Fruit fly (Drosophila melanogaster) whole organism, embryonic: ENCODE data around the gene CG43051.

Experiments
- Atf-2 ChIP-seq: fragments of 200-800 bp; sonication (Bioruptor generic); optimal IDR thresholded peaks from 2 replicates; lab custom pipeline; 2016; ENCODE audit warnings: missing biosample characterization, missing genetic modification characterization
- Atf6 ChIP-seq: fragments of 200-800 bp; sonication (Bioruptor generic); IDR thresholded peaks from 2 replicates; pipeline ENCODE4 v1.3.6; 2022; ENCODE audit warnings: missing biosample characterization, missing genetic modification characterization
- Awh ChIP-seq: fragments of 200-800 bp; sonication (Bioruptor generic); IDR thresholded peaks from 2 replicates; pipeline ENCODE4, ENCODE4 v1.3.6; 2022; ENCODE audit warnings: missing biosample characterization, missing genetic modification characterization
- BtbVII ChIP-seq: fragments of 200-800 bp; sonication (Bioruptor generic); optimal IDR thresholded peaks from 3 replicates; lab custom pipeline; 2017; ENCODE audit warnings: missing biosample characterization, mild to moderate bottlenecking, missing genetic modification characterization
- CG10366 ChIP-seq: fragments of 200-800 bp; sonication (Bioruptor generic); IDR thresholded peaks from 2 replicates; pipeline ENCODE4 v1.3.6; 2022; ENCODE audit warnings: missing biosample characterization, missing genetic modification characterization
- CG10565 ChIP-seq: fragments of 200-800 bp; sonication (Bioruptor generic); optimal IDR thresholded peaks from 3 replicates; lab custom pipeline; 2016; ENCODE audit warnings: missing biosample characterization, mild to moderate bottlenecking, missing genetic modification characterization
- CG11093 ChIP-seq: fragments of 200-800 bp; sonication (Bioruptor generic); IDR thresholded peaks from 3 replicates; pipeline ENCODE4 v1.3.6; 2022; ENCODE audit warnings: missing biosample characterization, missing genetic modification characterization
- CG11247 ChIP-seq: fragments of 200-800 bp; sonication (Bioruptor generic); IDR thresholded peaks from 2 replicates; pipeline ENCODE4 v1.3.6; 2022; ENCODE audit warnings: missing biosample characterization, missing genetic modification characterization
- CG11560 ChIP-seq: fragments of 200-800 bp; sonication (Bioruptor generic); IDR thresholded peaks from 3 replicates; pipeline ENCODE4 v1.3.6; 2022; ENCODE audit warnings: missing biosample characterization, missing genetic modification characterization
- CG11695 ChIP-seq: fragments of 200-800 bp; sonication (Bioruptor generic); IDR thresholded peaks from 3 replicates; pipeline ENCODE4 v1.3.6; 2022; ENCODE audit warnings: missing biosample characterization, missing genetic modification characterization
- CG12104 ChIP-seq: fragments of 200-800 bp; sonication (Bioruptor generic); optimal IDR thresholded peaks from 3 replicates; lab custom pipeline; 2016; ENCODE audit warnings: missing biosample characterization, missing genetic modification characterization
- CG12769 ChIP-seq: fragments of 200-800 bp; sonication (Bioruptor generic); optimal IDR thresholded peaks from 2 replicates; lab custom pipeline; 2019; ENCODE audit warnings: missing biosample characterization, mild to moderate bottlenecking, missing genetic modification characterization, moderate library complexity
- CG14050 ChIP-seq: fragments of 200-800 bp; sonication (Bioruptor generic); IDR thresholded peaks from 3 replicates; pipeline ENCODE4 v1.3.6; 2022; ENCODE audit warnings: missing biosample characterization, missing genetic modification characterization
- CG17359 ChIP-seq: fragments of 200-800 bp; sonication (Bioruptor generic); optimal IDR thresholded peaks from 3 replicates; lab custom pipeline; 2018; ENCODE audit warnings: missing biosample characterization, mild to moderate bottlenecking, missing genetic modification characterization, moderate library complexity
- CG17612 ChIP-seq: fragments of 200-800 bp; sonication (Bioruptor generic); IDR thresholded peaks from 2 replicates; pipeline ENCODE4 v1.3.6; 2022; ENCODE audit warnings: missing biosample characterization, missing genetic modification characterization
- CG18476 ChIP-seq: fragments of 200-800 bp; sonication (Bioruptor generic); optimal IDR thresholded peaks from 2 replicates; lab custom pipeline; 2016; ENCODE audit warnings: missing biosample characterization, mild to moderate bottlenecking, missing genetic modification characterization
- CG3065 ChIP-seq: fragments of 200-800 bp; sonication (Bioruptor generic); optimal IDR thresholded peaks from 2 replicates; lab custom pipeline; 2016; ENCODE audit warnings: missing biosample characterization, missing genetic modification characterization
- CG3838 ChIP-seq: fragments of 200-800 bp; sonication (Bioruptor generic); optimal IDR thresholded peaks from 3 replicates; lab custom pipeline; 2016; ENCODE audit warnings: missing biosample characterization, missing genetic modification characterization
- CG4854 ChIP-seq: fragments of 200-800 bp; sonication (Bioruptor generic); optimal IDR thresholded peaks from 2 replicates; lab custom pipeline; 2016; ENCODE audit warnings: missing biosample characterization, missing genetic modification characterization, inconsistent platforms
- CG5180 ChIP-seq: fragments of 200-800 bp; sonication (Bioruptor generic); optimal IDR thresholded peaks from 3 replicates; lab custom pipeline; 2017; ENCODE audit warnings: missing biosample characterization, missing genetic modification characterization, mild to moderate bottlenecking, moderate library complexity, missing genetic modification reagents
- CG8765 ChIP-seq: fragments of 200-800 bp; sonication (Bioruptor generic); IDR thresholded peaks from 2 replicates; pipeline ENCODE4 v1.3.6; 2022; ENCODE audit warnings: missing biosample characterization, missing genetic modification characterization
- CG8924 ChIP-seq: fragments of 200-800 bp; optimal IDR thresholded peaks from 3 replicates; lab custom pipeline; 2019; ENCODE audit warnings: missing biosample characterization, mild to moderate bottlenecking, missing genetic modification characterization, moderate library complexity
- CG9215 ChIP-seq: fragments of 200-800 bp; sonication (Bioruptor generic); IDR thresholded peaks from 2 replicates; pipeline ENCODE4 v1.3.6; 2022; ENCODE audit warnings: missing biosample characterization, missing genetic modification characterization
- Deaf1 ChIP-seq: fragments of 200-800 bp; optimal IDR thresholded peaks from 3 replicates; lab custom pipeline; 2019; ENCODE audit warnings: missing biosample characterization, mild to moderate bottlenecking, missing genetic modification characterization, moderate library complexity
- Elba2 ChIP-seq: fragments of 200-800 bp; sonication (Bioruptor generic); optimal IDR thresholded peaks from 3 replicates; lab custom pipeline; 2016; ENCODE audit warnings: missing biosample characterization, missing genetic modification characterization
- H15 ChIP-seq: fragments of 200-800 bp; sonication (Bioruptor generic); IDR thresholded peaks from 3 replicates; pipeline ENCODE4 v1.3.6; 2022; ENCODE audit warnings: missing biosample characterization, missing genetic modification characterization
- HLH54F ChIP-seq: fragments of 200-800 bp; sonication (Bioruptor generic); optimal IDR thresholded peaks from 3 replicates; lab custom pipeline; 2016; ENCODE audit warnings: missing biosample characterization, missing genetic modification characterization
- Hsf ChIP-seq: fragments of 200-800 bp; sonication (Bioruptor generic); optimal IDR thresholded peaks from 3 replicates; lab custom pipeline; 2016; ENCODE audit warnings: missing biosample characterization, missing genetic modification characterization
- Meics ChIP-seq: fragments of 200-800 bp; sonication (Bioruptor generic); optimal IDR thresholded peaks from 2 replicates; lab custom pipeline; 2017; ENCODE audit warnings: missing biosample characterization, mild to moderate bottlenecking, missing genetic modification characterization
- Nf-YB ChIP-seq: fragments of 200-800 bp; sonication (Bioruptor generic); optimal IDR thresholded peaks from 3 replicates; lab custom pipeline; 2019; ENCODE audit warnings: missing biosample characterization, mild to moderate bottlenecking, missing genetic modification characterization, moderate library complexity
- Trl ChIP-seq, 3 experiments: fragments of >200 bp in 2 of 3; fragments of 200-800 bp in 1 of 3; sonication (Bioruptor generic) in 1 of 3; optimal IDR thresholded peaks; 2 replicates in 1 of 3; 3 replicates in 2 of 3; lab custom pipeline; 2016 to 2017; ENCODE audit warnings: missing biosample characterization in 1 of 3, missing genetic modification characterization in 1 of 3
- ab ChIP-seq: fragments of 200-800 bp; sonication (Bioruptor generic); optimal IDR thresholded peaks from 2 replicates; lab custom pipeline; 2016; ENCODE audit warnings: missing biosample characterization, missing genetic modification characterization
- ash1 ChIP-seq: fragments of 200-800 bp; sonication (Bioruptor generic); optimal IDR thresholded peaks from 2 replicates; lab custom pipeline; 2018; ENCODE audit warnings: missing biosample characterization, mild to moderate bottlenecking, missing genetic modification characterization
- bab2 ChIP-seq: fragments of 200-800 bp; sonication (Bioruptor generic); optimal IDR thresholded peaks from 2 replicates; lab custom pipeline; 2016; ENCODE audit warnings: missing biosample characterization, missing genetic modification characterization
- bsh ChIP-seq, 2 experiments: fragments of 200-800 bp; sonication (Bioruptor generic); optimal IDR thresholded peaks; 2 replicates each; lab custom pipeline; 2017 to 2018; ENCODE audit warnings: mild to moderate bottlenecking in 2 of 2, missing biosample characterization in 2 of 2, missing genetic modification characterization in 2 of 2, moderate library complexity in 1 of 2
- cwo ChIP-seq: fragments of 200-800 bp; sonication (Bioruptor generic); optimal IDR thresholded peaks from 3 replicates; lab custom pipeline; 2017; ENCODE audit warnings: missing biosample characterization, missing genetic modification characterization, mild to moderate bottlenecking, moderate library complexity, missing genetic modification reagents
- da ChIP-seq: fragments of 200-800 bp; sonication (Bioruptor generic); optimal IDR thresholded peaks from 2 replicates; lab custom pipeline; 2016; ENCODE audit warnings: missing biosample characterization, missing genetic modification characterization
- dm ChIP-seq: fragments of 200-800 bp; sonication (Bioruptor generic); optimal IDR thresholded peaks from 3 replicates; lab custom pipeline; 2016; ENCODE audit warnings: missing biosample characterization, missing genetic modification characterization
- gsb ChIP-seq: fragments of 200-800 bp; sonication (Bioruptor generic); IDR thresholded peaks from 2 replicates; pipeline ENCODE4 v1.3.6; 2022; ENCODE audit warnings: missing biosample characterization, missing genetic modification characterization
- knrl ChIP-seq: fragments of 200-800 bp; sonication (Bioruptor generic); IDR thresholded peaks from 3 replicates; pipeline ENCODE4 v1.3.6; 2022; ENCODE audit warnings: missing biosample characterization, missing genetic modification characterization; ENCODE audit not compliant: partially characterized antibody
- otp ChIP-seq: fragments of 200-800 bp; sonication (Bioruptor generic); IDR thresholded peaks from 3 replicates; pipeline ENCODE4, ENCODE4 v1.3.6; 2022; ENCODE audit warnings: missing biosample characterization, missing genetic modification characterization
- p53 ChIP-seq: fragments of 200-800 bp; sonication (Bioruptor generic); optimal IDR thresholded peaks from 2 replicates; lab custom pipeline; 2016; ENCODE audit warnings: missing biosample characterization, missing genetic modification characterization
- pb ChIP-seq: fragments of 200-800 bp; sonication (Bioruptor generic); optimal IDR thresholded peaks from 3 replicates; lab custom pipeline; 2016; ENCODE audit warnings: missing biosample characterization, missing genetic modification characterization
- pnt ChIP-seq: fragments of 200-800 bp; sonication (Bioruptor generic); optimal IDR thresholded peaks from 3 replicates; lab custom pipeline; 2016; ENCODE audit warnings: missing biosample characterization, missing genetic modification characterization
- salm ChIP-seq: fragments of 200-800 bp; sonication (Bioruptor generic); optimal IDR thresholded peaks from 2 replicates; lab custom pipeline; 2018; ENCODE audit warnings: missing biosample characterization, mild to moderate bottlenecking, missing genetic modification characterization
- slou ChIP-seq: fragments of 200-800 bp; sonication (Bioruptor generic); optimal IDR thresholded peaks from 3 replicates; lab custom pipeline; 2016; ENCODE audit warnings: missing biosample characterization, missing genetic modification characterization
- unpg ChIP-seq: fragments of 200-800 bp; sonication (Bioruptor generic); optimal IDR thresholded peaks from 3 replicates; lab custom pipeline; 2018; ENCODE audit warnings: missing biosample characterization, mild to moderate bottlenecking, missing genetic modification characterization, moderate library complexity
- wor ChIP-seq: fragments of 200-800 bp; sonication (Bioruptor generic); IDR thresholded peaks from 2 replicates; pipeline ENCODE4 v1.3.6; 2022; ENCODE audit warnings: missing biosample characterization, missing genetic modification characterization

Gene CG43051

DNA sequence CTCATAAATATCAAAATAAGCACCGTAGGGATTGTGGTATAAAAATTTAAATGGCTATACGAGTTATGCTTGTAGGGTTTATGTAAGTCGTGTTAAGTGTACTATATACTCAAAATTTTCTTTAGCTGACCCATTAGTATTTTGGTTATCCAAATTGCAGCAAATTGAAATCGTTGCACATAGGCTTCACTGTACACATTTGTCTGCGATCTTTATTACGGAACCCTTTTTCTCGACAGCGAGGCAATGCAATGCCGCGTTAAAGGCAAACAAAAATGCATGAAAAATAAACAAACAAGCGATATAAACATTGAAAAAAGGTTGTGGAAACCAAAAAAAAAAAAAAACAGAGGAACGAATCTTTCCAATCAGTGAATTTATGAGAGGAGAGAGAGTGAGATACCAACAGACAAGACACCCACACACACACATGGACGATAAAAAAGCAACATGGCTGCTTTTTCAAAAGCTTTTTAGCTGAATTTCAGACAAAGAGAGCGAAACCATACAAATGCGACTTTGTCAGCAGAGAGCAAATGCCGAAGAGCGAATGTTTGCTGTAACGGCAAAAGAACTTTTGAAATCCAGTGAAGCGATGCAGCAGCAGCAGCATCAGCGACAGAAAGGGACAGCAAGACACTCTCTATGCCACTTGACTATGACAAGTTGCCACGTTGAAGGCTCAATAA is 23.7 kb upstream of the CG43051 start (continued):
- TF ChIP-seq CG9215 (GFP tag; lab: Robert Waterston, UW) (no peak), CG5180 (peak; percentile 73), CG3065 (GFP tag; lab: Kevin White, UChicago) (peak; percentile 62), slou (GFP tag; lab: Kevin White, UChicago) (peak; percentile 72), CG11695 (GFP tag; lab: Robert Waterston, UW) (peak; percentile 86), Trl (optimal IDR thresholded peaks at IDR 0.05; lab: Kevin White, UChicago) (peak; percentile 83 to 91), Trl (GFP tag; optimal IDR thresholded peaks at IDR 0.05; lab: Kevin White, UChicago) (peak; percentile 88), CG3838 (GFP tag; lab: Kevin White, UChicago) (peak; percentile 16), CG18476 (GFP tag; lab: Kevin White, UChicago) (peak; percentile 83), CG8765 (GFP tag; lab: Robert Waterston, UW) (peak; percentile 42; the same call in 1 of the 2 replicates), pnt (GFP tag; lab: Kevin White, UChicago) (peak; percentile 90), Atf6 (GFP tag; lab: Robert Waterston, UW) (peak; percentile 76), dm (GFP tag; lab: Kevin White, UChicago) (peak; percentile 71), CG8924 (peak; percentile 91), BtbVII (peak; percentile 86), Atf-2 (GFP tag; lab: Kevin White, UChicago) (peak; percentile 87), pb (GFP tag; lab: Kevin White, UChicago) (peak; percentile 81), CG14050 (GFP tag; lab: Robert Waterston, UW) (peak; percentile 76), otp (GFP tag; lab: Robert Waterston, UW) (peak; percentile 81; the same call in 2 of the 3 replicates), p53 (GFP tag; lab: Kevin White, UChicago) (peak; percentile 83), Awh (GFP tag; lab: Robert Waterston, UW) (peak; percentile 89), CG17612 (GFP tag; lab: Robert Waterston, UW) (peak; percentile 76; the same call in 1 of the 2 replicates), CG12104 (GFP tag; lab: Kevin White, UChicago) (peak; percentile 81), CG4854 (GFP tag; lab: Kevin White, UChicago) (peak; percentile 76), CG12769 (tag; lab: Kevin White, UChicago) (peak; percentile 93), ab (GFP tag; lab: Kevin White, UChicago) (peak; percentile 76), CG10565 (GFP tag; lab: Kevin White, UChicago) (no peak), CG11247 (0 out of 2 replicates have a peak, but pooled peaks have one; percentile 76), CG11093 (GFP tag; lab: Robert Waterston, UW) (peak; percentile 84; the same call in 2 of the 3 replicates)
- TF ChIP-seq, all 482 proteins: peak for 387

DNA sequence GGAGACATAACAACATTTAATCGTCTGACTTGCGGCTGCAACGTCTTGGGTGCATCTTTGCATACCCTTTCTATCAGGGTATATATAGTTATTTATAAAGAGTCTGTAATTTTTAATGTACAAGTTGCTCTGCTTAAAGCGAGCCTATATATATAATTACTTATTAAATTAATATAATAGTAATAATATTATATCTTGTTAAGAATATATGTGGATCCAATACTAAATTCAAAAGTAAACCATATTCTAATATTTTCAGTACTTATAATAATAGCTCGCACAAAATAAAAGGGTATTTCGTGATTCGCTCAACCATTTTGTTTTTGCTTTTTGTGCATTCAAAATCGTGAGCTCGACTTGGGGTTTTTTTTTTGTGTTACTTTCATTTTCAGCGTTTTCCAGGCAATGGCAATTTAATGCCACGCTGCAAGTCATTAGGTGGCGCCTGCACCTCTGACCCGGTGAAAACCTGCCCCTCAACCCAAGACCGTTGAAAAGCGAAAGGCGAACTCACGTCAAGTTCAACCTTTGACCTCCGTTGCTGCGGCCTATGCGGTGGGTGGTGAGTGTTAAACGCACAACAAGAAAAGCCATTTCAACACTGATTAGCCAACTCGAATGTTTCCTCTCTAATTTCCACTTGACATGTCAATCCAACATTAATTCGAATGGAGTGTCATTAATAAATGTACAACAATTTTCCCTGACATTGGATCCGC is 21.7 kb upstream of the CG43051 start:
- TF ChIP-seq HLH54F: no peak
- peak; percentile 3 for TF ChIP-seq unpg (GFP tag; lab: Kevin White, UChicago)
- TF ChIP-seq gsb (GFP tag; lab: Robert Waterston, UW): no peak
- no peak for TF ChIP-seq H15
- no peak for TF ChIP-seq Meics (GFP tag; lab: Kevin White, UChicago)
- TF ChIP-seq cwo (GFP tag; lab: Kevin White, UChicago): no peak
- no peak for TF ChIP-seq knrl
- TF ChIP-seq ash1: no peak
- TF ChIP-seq wor: no peak
- no peak for TF ChIP-seq Nf-YB (GFP tag; lab: Kevin White, UChicago)
- no peak for TF ChIP-seq CG11560
- no peak for TF ChIP-seq bab2 (GFP tag; lab: Kevin White, UChicago)
- TF ChIP-seq Hsf: no peak
- TF ChIP-seq CG8765 (GFP tag; lab: Robert Waterston, UW): no peak
- TF ChIP-seq Atf-2 (GFP tag; lab: Kevin White, UChicago): no peak
- no peak for TF ChIP-seq salm (tag; lab: Kevin White, UChicago)
- TF ChIP-seq bsh (GFP tag; optimal IDR thresholded peaks at IDR 0.05; lab: Kevin White, UChicago): peak in 1 of 2 experiments; percentile 10
- TF ChIP-seq da (GFP tag; lab: Kevin White, UChicago): no peak
- no peak for TF ChIP-seq Deaf1 (tag; lab: Kevin White, UChicago)
- no peak for TF ChIP-seq Elba2 (GFP tag; lab: Kevin White, UChicago)
- TF ChIP-seq CG10366 (GFP tag; lab: Robert Waterston, UW): no peak
- peak; percentile 15 for TF ChIP-seq CG17359
